Fruit fly (Drosophila melanogaster) whole organism, prepupa: ENCODE measurements around the gene Dbct.
A peak's percentile ranks its signal among the peaks of the same experiment; 100 is the strongest.

Experiments used
- CG10669 ChIP-seq: fragments of 200-800 bp; sonication (Bioruptor generic); optimal IDR thresholded peaks from 3 replicates; lab custom pipeline; 2018; ENCODE audit warnings: missing biosample characterization, mild to moderate bottlenecking, missing genetic modification characterization, moderate library complexity
- CG11294 ChIP-seq: fragments of 200-800 bp; sonication (Bioruptor generic); IDR thresholded peaks from 2 replicates; pipeline ENCODE4 v1.3.6; 2022; ENCODE audit warnings: missing biosample characterization, missing genetic modification characterization
- CG11762 ChIP-seq: fragments of 200-800 bp; sonication (Bioruptor generic); optimal IDR thresholded peaks from 3 replicates; lab custom pipeline; 2016; ENCODE audit warnings: missing biosample characterization, missing genetic modification characterization; ENCODE audit not compliant: insufficient read depth
- CG11902 ChIP-seq: fragments of 200-800 bp; sonication (Bioruptor generic); optimal IDR thresholded peaks from 3 replicates; lab custom pipeline; 2016; ENCODE audit warnings: missing biosample characterization, missing genetic modification characterization
- CG1621 ChIP-seq: fragments of 200-800 bp; sonication (Bioruptor generic); optimal IDR thresholded peaks from 3 replicates; lab custom pipeline; 2018; ENCODE audit warnings: missing biosample characterization, mild to moderate bottlenecking, missing genetic modification characterization
- CG31627 ChIP-seq: fragments of 200-800 bp; sonication (Bioruptor generic); optimal IDR thresholded peaks from 3 replicates; lab custom pipeline; 2016; ENCODE audit warnings: missing biosample characterization, missing genetic modification characterization
- CG6163 ChIP-seq: fragments of 200-800 bp; sonication (Bioruptor generic); IDR thresholded peaks from 3 replicates; pipeline ENCODE4 v1.3.6; 2022; ENCODE audit warnings: missing biosample characterization, missing genetic modification characterization
- CG6808 ChIP-seq: fragments of 200-800 bp; sonication (Bioruptor generic); optimal IDR thresholded peaks from 3 replicates; lab custom pipeline; 2017; ENCODE audit warnings: missing biosample characterization, missing genetic modification characterization, mild to moderate bottlenecking, moderate library complexity, missing genetic modification reagents
- CG6854 ChIP-seq: fragments of 200-800 bp; sonication (Bioruptor generic); optimal IDR thresholded peaks from 2 replicates; lab custom pipeline; 2017; ENCODE audit warnings: missing biosample characterization, mild to moderate bottlenecking, missing genetic modification characterization
- CG7368 ChIP-seq: fragments of 200-800 bp; sonication (Bioruptor generic); optimal IDR thresholded peaks from 3 replicates; lab custom pipeline; 2016; ENCODE audit warnings: missing biosample characterization, missing genetic modification characterization
- CG8119 ChIP-seq: fragments of 200-800 bp; sonication (Bioruptor generic); IDR thresholded peaks from 3 replicates; pipeline ENCODE4 v1.3.6; 2022; ENCODE audit warnings: missing biosample characterization, missing genetic modification characterization
- CG8319 ChIP-seq: fragments of 200-800 bp; sonication (Bioruptor generic); optimal IDR thresholded peaks from 3 replicates; lab custom pipeline; 2016; ENCODE audit warnings: missing biosample characterization, missing genetic modification characterization
- CG8632 ChIP-seq: fragments of 200-800 bp; sonication (Bioruptor generic); optimal IDR thresholded peaks from 3 replicates; lab custom pipeline; 2016; ENCODE audit warnings: missing biosample characterization, missing genetic modification characterization
- Eip78C ChIP-seq: fragments of 200-800 bp; sonication (Bioruptor generic); peaks from one replicate; lab custom pipeline; 2016; ENCODE audit warnings: missing biosample characterization, missing genetic modification characterization
- Ets21C ChIP-seq: fragments of 200-800 bp; sonication (Bioruptor generic); optimal IDR thresholded peaks from 3 replicates; lab custom pipeline; 2016; ENCODE audit warnings: missing biosample characterization, missing genetic modification characterization
- Ets96B ChIP-seq: fragments of 200-800 bp; optimal IDR thresholded peaks from 2 replicates; lab custom pipeline; 2019; ENCODE audit warnings: missing biosample characterization, mild to moderate bottlenecking, missing genetic modification characterization, moderate library complexity
- Hr38 ChIP-seq: sonication (Bioruptor generic); optimal IDR thresholded peaks from 2 replicates; lab custom pipeline; 2016; ENCODE audit warnings: missing biosample characterization, missing genetic modification characterization
- Hr39 ChIP-seq: fragments of 200-800 bp; sonication (Bioruptor generic); optimal IDR thresholded peaks from 2 replicates; lab custom pipeline; 2016; ENCODE audit warnings: missing biosample characterization, missing genetic modification characterization
- Hr4 ChIP-seq: fragments of 200-800 bp; sonication (Bioruptor generic); optimal IDR thresholded peaks from 3 replicates; lab custom pipeline; 2016; ENCODE audit warnings: missing biosample characterization, missing genetic modification characterization
- Lpt ChIP-seq: fragments of 200-800 bp; sonication (Bioruptor generic); optimal IDR thresholded peaks from 3 replicates; lab custom pipeline; 2016; ENCODE audit warnings: missing biosample characterization, missing genetic modification characterization
- Met ChIP-seq: fragments of 200-800 bp; sonication (Bioruptor generic); optimal IDR thresholded peaks from 3 replicates; lab custom pipeline; 2016; ENCODE audit warnings: missing biosample characterization, missing genetic modification characterization
- OdsH ChIP-seq: fragments of 200-800 bp; sonication (Bioruptor generic); optimal IDR thresholded peaks from 3 replicates; lab custom pipeline; 2016; ENCODE audit warnings: missing biosample characterization, missing genetic modification characterization
- Sox102F ChIP-seq: fragments of 200-800 bp; sonication (Bioruptor generic); optimal IDR thresholded peaks from 2 replicates; lab custom pipeline; 2016; ENCODE audit warnings: missing biosample characterization, mild to moderate bottlenecking, missing genetic modification characterization
- Sox14 ChIP-seq: fragments of 200-800 bp; sonication (Bioruptor generic); optimal IDR thresholded peaks from 3 replicates; lab custom pipeline; 2016; ENCODE audit warnings: missing biosample characterization, missing genetic modification characterization
- Sox15 ChIP-seq: fragments of 200-800 bp; sonication (Bioruptor generic); optimal IDR thresholded peaks from 3 replicates; lab custom pipeline; 2016; ENCODE audit warnings: missing biosample characterization, missing genetic modification characterization
- achi ChIP-seq: fragments of 200-800 bp; sonication (Bioruptor generic); optimal IDR thresholded peaks from 3 replicates; lab custom pipeline; 2016; ENCODE audit warnings: missing biosample characterization, missing genetic modification characterization
- acj6 ChIP-seq: fragments of 200-800 bp; sonication (Bioruptor generic); optimal IDR thresholded peaks from 3 replicates; lab custom pipeline; 2016; ENCODE audit warnings: missing biosample characterization, missing genetic modification characterization
- cyc ChIP-seq: fragments of 200-800 bp; sonication (Bioruptor generic); optimal IDR thresholded peaks from 3 replicates; lab custom pipeline; 2016; ENCODE audit warnings: missing biosample characterization, missing genetic modification characterization
- dac ChIP-seq: fragments of 200-800 bp; sonication (Bioruptor generic); optimal IDR thresholded peaks from 2 replicates; lab custom pipeline; 2017; ENCODE audit warnings: missing biosample characterization, mild to moderate bottlenecking, missing genetic modification characterization
- dsx ChIP-seq: fragments of 200-800 bp; optimal IDR thresholded peaks from 3 replicates; lab custom pipeline; 2019; ENCODE audit warnings: missing biosample characterization, mild to moderate bottlenecking, missing genetic modification characterization, moderate library complexity; ENCODE audit not compliant: poor library complexity, severe bottlenecking
- eg ChIP-seq: fragments of 200-800 bp; sonication (Bioruptor generic); IDR thresholded peaks from 3 replicates; pipeline ENCODE4 v1.3.6; 2022; ENCODE audit warnings: missing biosample characterization, missing genetic modification characterization
- esn ChIP-seq: fragments of 200-800 bp; sonication (Bioruptor generic); optimal IDR thresholded peaks from 2 replicates; lab custom pipeline; 2016; ENCODE audit warnings: missing biosample characterization, mild to moderate bottlenecking, missing genetic modification characterization, moderate library complexity
- lz ChIP-seq: fragments of 200-800 bp; sonication (Bioruptor generic); optimal IDR thresholded peaks from 3 replicates; lab custom pipeline; 2016; ENCODE audit warnings: missing biosample characterization, missing genetic modification characterization
- net ChIP-seq: fragments of 200-800 bp; sonication (Bioruptor generic); optimal IDR thresholded peaks from 3 replicates; lab custom pipeline; 2016; ENCODE audit warnings: missing biosample characterization, missing genetic modification characterization
- ss ChIP-seq, 2 experiments: fragments of 200-800 bp; sonication (Bioruptor generic); optimal IDR thresholded peaks; 2 replicates in 1 of 2; 3 replicates in 1 of 2; lab custom pipeline; 2017 to 2018; ENCODE audit warnings: mild to moderate bottlenecking in 2 of 2, missing biosample characterization in 2 of 2, missing genetic modification characterization in 2 of 2, moderate library complexity in 1 of 2
- svp ChIP-seq: fragments of 200-800 bp; sonication (Bioruptor generic); peaks from one replicate; lab custom pipeline; 2016; ENCODE audit warnings: missing biosample characterization, missing genetic modification characterization
- topi ChIP-seq: fragments of 200-800 bp; sonication (Bioruptor generic); optimal IDR thresholded peaks from 3 replicates; lab custom pipeline; 2016; ENCODE audit warnings: missing biosample characterization, missing genetic modification characterization
- vri ChIP-seq: fragments of 200-800 bp; sonication (Bioruptor generic); optimal IDR thresholded peaks from 3 replicates; lab custom pipeline; 2016; ENCODE audit warnings: missing biosample characterization, mild to moderate bottlenecking, missing genetic modification characterization

The Dbct gene

dm6 chrX:15090371-15090770 is 4.4 kb downstream of the Dbct start (continued):
- TF ChIP-seq dsx (GFP tag; lab: Kevin White, UChicago) (no peak), Ets96B (tag; lab: Kevin White, UChicago) (no peak), CG7368 (GFP tag; lab: Kevin White, UChicago) (no peak), Hr39 (GFP tag; lab: Kevin White, UChicago) (peak; percentile 7), esn (GFP tag; lab: Kevin White, UChicago) (no peak), acj6 (GFP tag; lab: Kevin White, UChicago) (peak; percentile 6)

- TF ChIP-seq CG1621 (no peak), Lpt (GFP tag; lab: Kevin White, UChicago) (no peak), Ets21C (GFP tag; lab: Kevin White, UChicago) (no peak), Sox14 (GFP tag; lab: Kevin White, UChicago) (no peak), CG8319 (no peak), Eip78C (no peak), Sox102F (GFP tag; lab: Kevin White, UChicago) (no peak), CG10669 (GFP tag; lab: Kevin White, UChicago) (no peak), esn (GFP tag; lab: Kevin White, UChicago) (no peak), eg (GFP tag; lab: Robert Waterston, UW) (no peak), Hr38 (GFP tag; lab: Kevin White, UChicago) (no peak), CG8632 (no peak), dac (GFP tag; lab: Kevin White, UChicago) (no peak), net (GFP tag; lab: Kevin White, UChicago) (no peak), ss (GFP tag; optimal IDR thresholded peaks at IDR 0.05; lab: Kevin White, UChicago) (no peak), CG6163 (GFP tag; lab: Robert Waterston, UW) (no peak), CG31627 (GFP tag; lab: Kevin White, UChicago) (no peak)
Observed at dm6 chrX:15091159-15091558, 5.2 kb downstream of the Dbct start.

DNA sequence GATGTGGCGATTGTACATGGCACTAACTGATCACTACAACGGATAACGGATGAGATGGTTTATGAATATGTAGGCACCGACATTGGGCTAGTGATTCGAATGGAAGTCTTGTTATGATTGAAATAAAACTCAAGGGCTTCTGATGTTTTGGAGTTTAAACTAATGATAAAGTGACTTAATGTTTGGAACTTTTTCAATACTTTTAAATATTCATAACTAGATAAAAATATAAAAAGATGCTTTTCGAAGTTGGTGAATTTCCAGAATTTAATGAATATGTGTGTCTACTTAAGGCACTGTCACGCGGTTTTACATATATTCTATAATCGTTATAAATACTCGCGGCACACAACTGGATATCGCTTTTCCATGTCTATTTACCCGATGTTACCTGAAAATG is 10.0 kb downstream of the Dbct start, which contains the start of gene CG9072:
TSS of gene CG9072 (minus strand) at position 101 of the 400 bp plus-strand sequence.
- TF ChIP-seq Hr39 (GFP tag; lab: Kevin White, UChicago): no peak
- TF ChIP-seq CG11294 (GFP tag; lab: Robert Waterston, UW): no peak
- no peak for TF ChIP-seq achi (GFP tag; lab: Kevin White, UChicago)
- TF ChIP-seq CG8632: no peak
- no peak for TF ChIP-seq CG1621
- TF ChIP-seq CG8119: no peak
- no peak for TF ChIP-seq lz
- TF ChIP-seq Met: no peak
- no peak for TF ChIP-seq CG6854 (GFP tag; lab: Kevin White, UChicago)
- TF ChIP-seq cyc (GFP tag; lab: Kevin White, UChicago): no peak
- TF ChIP-seq topi (GFP tag; lab: Kevin White, UChicago): no peak
- TF ChIP-seq Hr4 (GFP tag; lab: Kevin White, UChicago): no peak
- no peak for TF ChIP-seq Hr38 (GFP tag; lab: Kevin White, UChicago)
- TF ChIP-seq CG31627 (GFP tag; lab: Kevin White, UChicago): no peak
- no peak for TF ChIP-seq CG11762
- TF ChIP-seq OdsH (GFP tag; lab: Kevin White, UChicago): no peak
- TF ChIP-seq Sox14 (GFP tag; lab: Kevin White, UChicago): no peak
- TF ChIP-seq vri (GFP tag; lab: Kevin White, UChicago): no peak

- TF ChIP-seq Hr38 (GFP tag; lab: Kevin White, UChicago): no peak
- TF ChIP-seq CG8319: no peak
- TF ChIP-seq Ets21C (GFP tag; lab: Kevin White, UChicago): no peak
- TF ChIP-seq Sox15 (GFP tag; lab: Kevin White, UChicago): no peak
- TF ChIP-seq svp (GFP tag; lab: Kevin White, UChicago): no peak
- TF ChIP-seq CG6808 (GFP tag; lab: Kevin White, UChicago): no peak
- TF ChIP-seq CG11902 (GFP tag; lab: Kevin White, UChicago): no peak
- no peak for TF ChIP-seq topi (GFP tag; lab: Kevin White, UChicago)
- TF ChIP-seq dsx (GFP tag; lab: Kevin White, UChicago): no peak
Observed at dm6 chrX:15111888-15112287, 26.0 kb downstream of the Dbct start.
